Worm (Caenorhabditis elegans) whole organism, L4 larva: Measurements from ENCODE around the gene sru-44.
"Not testable (repeated sequence)": the region's sequence is repeated elsewhere in the genome, so short reads cannot be mapped to it uniquely, and the experiment has no call there.

Source experiments
- T20F7.1 ChIP-seq: fragments of 200-800 bp; sonication (Bioruptor generic); optimal IDR thresholded peaks from 2 replicates; lab custom pipeline; 2018; ENCODE audit warnings: mild to moderate bottlenecking, missing genetic modification characterization, missing compliant biosample characterization
- Y105C5A.15 ChIP-seq: fragments of 200-800 bp; sonication (Bioruptor generic); IDR thresholded peaks from 2 replicates; pipeline ENCODE4 v1.3.6; 2022; ENCODE audit warnings: missing genetic modification characterization, missing compliant biosample characterization
- daf-12 ChIP-seq: fragments of 150-350 bp; optimal IDR thresholded peaks from 2 replicates; lab custom pipeline; 2014; ENCODE audit warnings: missing biosample characterization, missing genetic modification reagents, missing genetic modification characterization
- daf-16 ChIP-seq, 3 experiments: sonication (generic microtip); optimal IDR thresholded peaks; 2 replicates each; lab custom pipeline; 2016 to 2017; ENCODE audit warnings: missing genetic modification characterization in 3 of 3, missing genetic modification reagents in 3 of 3, mild to moderate bottlenecking in 2 of 3, missing compliant biosample characterization in 2 of 3, missing biosample characterization in 1 of 3, moderate library complexity in 1 of 3
- daf-19 ChIP-seq: fragments of 200-800 bp; sonication (Bioruptor generic); conservative IDR thresholded peaks from 2 replicates; pipeline ENCODE4 v1.3.6; 2022; ENCODE audit warnings: missing genetic modification characterization, missing compliant biosample characterization
- daf-8 ChIP-seq: fragments of 200-800 bp; sonication (Bioruptor generic); IDR thresholded peaks from 2 replicates; pipeline ENCODE4 v1.3.6; 2022; ENCODE audit warnings: missing genetic modification characterization, missing compliant biosample characterization
- dmd-6 ChIP-seq: fragments of 200-800 bp; sonication (Bioruptor generic); IDR thresholded peaks from 2 replicates; pipeline ENCODE4 v1.3.6; 2022; ENCODE audit warnings: missing genetic modification reagents, missing genetic modification characterization, missing compliant biosample characterization
- dmd-8 ChIP-seq: fragments of 200-800 bp; sonication (Bioruptor generic); IDR thresholded peaks from 2 replicates; pipeline ENCODE4 v1.3.6; 2022; ENCODE audit warnings: missing genetic modification characterization, missing compliant biosample characterization
- dmd-9 ChIP-seq: fragments of 200-800 bp; sonication (Bioruptor generic); IDR thresholded peaks from 2 replicates; pipeline ENCODE4 v1.3.6; 2022; ENCODE audit warnings: missing genetic modification reagents, missing genetic modification characterization, missing compliant biosample characterization
- dpl-1 ChIP-seq: fragments of 150-350 bp; optimal IDR thresholded peaks from 2 replicates; lab custom pipeline; 2014; ENCODE audit warnings: missing biosample characterization, missing genetic modification reagents, missing genetic modification characterization
- egl-27 ChIP-seq: sonication (generic microtip); optimal IDR thresholded peaks from 3 replicates; lab custom pipeline; 2017; ENCODE audit warnings: missing biosample characterization, missing genetic modification reagents, missing genetic modification characterization
- egl-43 ChIP-seq: fragments of 200-800 bp; sonication (Bioruptor generic); IDR thresholded peaks from 2 replicates; pipeline ENCODE4 v1.3.6; 2022; ENCODE audit warnings: missing genetic modification reagents, missing genetic modification characterization, missing compliant biosample characterization
- hlh-30 ChIP-seq: sonication (generic microtip); optimal IDR thresholded peaks from 2 replicates; lab custom pipeline; 2017; ENCODE audit warnings: antibody characterized with exemption, mild to moderate bottlenecking, missing genetic modification characterization, missing compliant biosample characterization; ENCODE audit not compliant: insufficient read depth
- hmg-1.1 ChIP-seq: fragments of 200-800 bp; sonication (Bioruptor generic); IDR thresholded peaks from 2 replicates; pipeline ENCODE4 v1.3.6; 2022; ENCODE audit warnings: missing genetic modification reagents, missing genetic modification characterization, missing compliant biosample characterization
- jun-1 ChIP-seq: fragments of 150-350 bp; optimal IDR thresholded peaks from 2 replicates; lab custom pipeline; 2014; ENCODE audit warnings: missing biosample characterization, missing genetic modification reagents, missing genetic modification characterization
- lin-1 ChIP-seq: fragments of 200-800 bp; sonication (Bioruptor generic); IDR thresholded peaks from 2 replicates; pipeline ENCODE4 v1.3.6; 2022; ENCODE audit warnings: missing genetic modification reagents, missing genetic modification characterization, missing compliant biosample characterization
- mes-2 ChIP-seq: sonication (generic microtip); optimal IDR thresholded peaks from 2 replicates; lab custom pipeline; 2016; ENCODE audit warnings: missing genotype, mild to moderate bottlenecking, missing genetic modification characterization, missing compliant biosample characterization; ENCODE audit not compliant: poor library complexity, severe bottlenecking
- mxl-2 ChIP-seq: fragments of 200-800 bp; sonication (Bioruptor generic); conservative IDR thresholded peaks from 2 replicates; pipeline ENCODE4 v1.3.6; 2022; ENCODE audit warnings: missing genetic modification reagents, missing genetic modification characterization, missing compliant biosample characterization
- mxl-3 ChIP-seq: fragments of 200-800 bp; sonication (Bioruptor generic); optimal IDR thresholded peaks from 2 replicates; lab custom pipeline; 2018; ENCODE audit warnings: mild to moderate bottlenecking, missing genetic modification characterization, missing compliant biosample characterization
- nhr-25 ChIP-seq: sonication (generic microtip); optimal IDR thresholded peaks from 2 replicates; lab custom pipeline; 2017; ENCODE audit warnings: missing genetic modification characterization, mild to moderate bottlenecking, missing compliant biosample characterization, antibody characterized with exemption, moderate library complexity, borderline replicate concordance; ENCODE audit not compliant: insufficient read depth
- nhr-28 ChIP-seq: fragments of 150-350 bp; optimal IDR thresholded peaks from 2 replicates; lab custom pipeline; 2014; ENCODE audit warnings: missing biosample characterization, missing genetic modification characterization
- nhr-48 ChIP-seq: sonication (generic microtip); optimal IDR thresholded peaks from 2 replicates; lab custom pipeline; 2016; ENCODE audit warnings: mild to moderate bottlenecking, missing genetic modification characterization, missing compliant biosample characterization
- nhr-6 ChIP-seq: fragments of 150-350 bp; optimal IDR thresholded peaks from 2 replicates; lab custom pipeline; 2014; ENCODE audit warnings: missing biosample characterization, missing genetic modification characterization
- pha-4 ChIP-seq, 2 experiments: fragments of 150-350 bp in 1 of 2; fragments of 200-800 bp in 1 of 2; sonication (Bioruptor generic) in 1 of 2; IDR thresholded peaks in 1 of 2; optimal IDR thresholded peaks in 1 of 2; 2 replicates each; pipeline versions ENCODE4 v1.3.6 to Lab custom; 2014 to 2022; ENCODE audit warnings: missing genetic modification characterization in 2 of 2, missing genetic modification reagents in 2 of 2, missing biosample characterization in 1 of 2, missing compliant biosample characterization in 1 of 2
- rbr-2 ChIP-seq: sonication (generic microtip); optimal IDR thresholded peaks from 2 replicates; lab custom pipeline; 2016; ENCODE audit warnings: missing genotype, missing genetic modification characterization, missing compliant biosample characterization
- unc-62 ChIP-seq, 3 experiments: fragments of 150-350 bp in 1 of 3; sonication (generic microtip); optimal IDR thresholded peaks in 2 of 3; peaks in 1 of 3; 1 replicate in 1 of 3; 2 replicates in 2 of 3; lab custom pipeline; 2014 to 2017; ENCODE audit warnings: missing biosample characterization in 3 of 3, missing genetic modification characterization in 3 of 3, missing genetic modification reagents in 3 of 3, missing genotype in 1 of 3
- zag-1 ChIP-seq: fragments of 150-350 bp; optimal IDR thresholded peaks from 2 replicates; lab custom pipeline; 2014; ENCODE audit warnings: missing biosample characterization, missing genetic modification characterization
- zfp-3 ChIP-seq: fragments of 200-800 bp; sonication (Bioruptor generic); conservative IDR thresholded peaks from 2 replicates; pipeline ENCODE4 v1.3.6; 2022; ENCODE audit warnings: missing genetic modification reagents, missing genetic modification characterization, missing compliant biosample characterization
- zip-11 ChIP-seq: fragments of 200-800 bp; sonication (Bioruptor generic); IDR thresholded peaks from 2 replicates; pipeline ENCODE4 v1.3.6; 2022; ENCODE audit warnings: missing genetic modification characterization, missing compliant biosample characterization
- ztf-11 ChIP-seq: fragments of 150-350 bp; optimal IDR thresholded peaks from 2 replicates; lab custom pipeline; 2014; ENCODE audit warnings: missing biosample characterization, missing genetic modification characterization
- ztf-7 ChIP-seq: fragments of 150-350 bp; optimal IDR thresholded peaks from 2 replicates; lab custom pipeline; 2014; ENCODE audit warnings: missing biosample characterization, missing genetic modification characterization

The sru-44 gene

DNA sequence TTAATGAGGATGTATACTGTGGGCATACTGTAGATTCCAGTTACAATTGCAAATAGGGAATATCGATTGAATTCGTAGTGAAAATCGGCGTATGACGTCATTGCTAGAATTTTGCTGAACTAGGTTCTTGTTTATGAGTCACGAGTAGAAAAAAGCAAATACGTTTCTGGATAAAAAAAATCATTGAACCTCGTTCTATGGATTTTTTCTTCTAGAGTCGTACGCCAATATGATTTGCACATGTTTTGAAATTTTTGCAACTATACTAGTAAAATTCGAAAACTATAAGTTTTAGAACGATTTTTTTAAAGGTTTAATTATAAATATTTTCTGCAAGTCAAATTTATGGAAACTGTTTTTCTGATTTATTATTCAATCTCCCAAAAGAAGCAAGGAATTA is at the start of gene sru-44:
Gene sru-44, minus strand, starts transcription at position 101 of the 400 bp plus-strand sequence.
- TF ChIP-seq unc-62 (GFP tag; optimal IDR thresholded peaks at IDR 0.05 in 1 of 2; lab: Kevin White, UChicago) (peak in 1 of 2 experiments; percentile 28), unc-62 (tag; optimal IDR thresholded peaks at IDR 0.05; lab: Kevin White, UChicago) (no peak), hmg-1.1 (GFP tag; lab: Robert Waterston, UW) (no peak)

DNA sequence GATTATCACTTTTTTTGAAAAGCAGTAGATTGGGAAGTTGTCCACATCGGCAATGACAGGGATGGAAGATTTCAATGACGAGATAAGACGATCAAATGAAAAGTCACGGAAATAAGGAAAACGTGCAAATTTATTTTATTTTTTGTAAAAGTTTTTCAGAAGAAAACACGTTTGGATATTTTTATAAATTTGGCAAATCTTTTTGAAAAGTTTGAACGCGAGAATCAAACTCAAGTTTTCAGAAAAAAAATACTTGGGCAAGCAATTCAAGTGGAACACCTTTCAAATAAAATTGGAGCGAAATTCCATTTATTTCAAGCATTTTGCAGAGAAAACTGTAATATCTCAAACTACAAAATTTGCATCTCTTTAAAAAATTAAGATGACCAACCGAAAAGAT is 47.4 kb upstream of the sru-44 start, which contains the start of gene F36D3.5:
Gene F36D3.5, minus strand, starts transcription at position 101 of the 400 bp plus-strand sequence.
- not testable (repeated sequence) for TF ChIP-seq ztf-11; nhr-28 (tag; lab: Kevin White, UChicago); lin-1 (GFP tag; lab: Robert Waterston, UW)

DNA sequence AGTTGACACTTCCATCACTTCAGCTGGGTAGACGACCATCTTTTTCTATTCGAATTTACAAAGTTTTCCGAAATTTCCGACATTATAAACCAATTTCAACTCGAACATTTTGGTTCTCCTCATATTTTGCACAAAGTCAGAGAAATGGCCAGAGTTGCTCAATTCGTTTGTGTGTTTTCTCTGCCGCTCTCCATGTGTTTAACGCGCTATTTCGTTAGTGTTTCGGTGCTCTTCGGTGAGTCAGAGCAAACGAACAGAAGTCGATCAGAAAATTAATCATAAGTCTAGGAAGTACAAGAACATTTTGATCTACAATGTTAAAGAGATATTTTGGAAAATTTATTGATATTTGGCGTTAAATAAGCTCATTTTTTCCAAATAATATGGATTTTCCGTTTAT is 40.9 kb upstream of the sru-44 start, which contains the start of gene srr-3:
Gene srr-3, minus strand, starts transcription at position 101 of the 400 bp plus-strand sequence.
- TF ChIP-seq egl-27 (tag; lab: Kevin White, UChicago) (no peak), daf-19 (GFP tag; lab: Robert Waterston, UW) (no peak), dmd-9 (GFP tag; lab: Robert Waterston, UW) (no peak), nhr-25 (tag; lab: Kevin White, UChicago) (no peak), daf-8 (GFP tag; lab: Robert Waterston, UW) (no peak), Y105C5A.15 (GFP tag; lab: Robert Waterston, UW) (no peak), mxl-2 (GFP tag; lab: Robert Waterston, UW) (no peak), T20F7.1 (GFP tag; lab: Kevin White, UChicago) (no peak), nhr-48 (tag; lab: Kevin White, UChicago) (no peak), zip-11 (GFP tag; lab: Robert Waterston, UW) (no peak), mxl-3 (GFP tag; lab: Kevin White, UChicago) (no peak), dmd-6 (GFP tag; lab: Robert Waterston, UW) (no peak), pha-4 (GFP tag; IDR thresholded peaks at IDR 0.05; lab: Robert Waterston, UW) (no peak), pha-4 (tag; optimal IDR thresholded peaks at IDR 0.05; lab: Kevin White, UChicago) (no peak), rbr-2 (tag; lab: Kevin White, UChicago) (no peak), egl-43 (GFP tag; lab: Robert Waterston, UW) (no peak), daf-12 (tag; lab: Kevin White, UChicago) (no peak)

DNA sequence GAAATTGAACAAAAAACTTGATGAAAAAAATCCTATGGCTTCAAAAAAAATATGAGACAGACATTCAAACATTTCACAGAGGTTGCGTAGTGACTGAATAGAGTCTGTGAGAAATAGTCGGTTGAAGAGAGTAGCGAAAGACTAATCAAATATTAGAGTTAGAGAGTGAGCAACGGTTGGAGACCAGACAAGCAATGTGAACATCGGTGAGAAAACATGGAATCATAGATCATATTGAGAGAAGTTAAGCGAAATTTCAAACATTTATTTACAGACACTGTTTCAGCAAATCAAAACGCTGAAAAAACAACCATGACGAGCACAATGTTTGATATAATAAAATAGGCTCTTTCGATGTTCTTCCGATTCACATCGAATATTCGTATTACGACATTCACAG is 38.9 kb upstream of the sru-44 start:
- TF ChIP-seq zag-1 (no peak), unc-62 (GFP tag; optimal IDR thresholded peaks at IDR 0.05 in 1 of 2; lab: Kevin White, UChicago) (peak in 1 of 2 experiments; percentile 94), unc-62 (tag; optimal IDR thresholded peaks at IDR 0.05; lab: Kevin White, UChicago) (no peak)

DNA sequence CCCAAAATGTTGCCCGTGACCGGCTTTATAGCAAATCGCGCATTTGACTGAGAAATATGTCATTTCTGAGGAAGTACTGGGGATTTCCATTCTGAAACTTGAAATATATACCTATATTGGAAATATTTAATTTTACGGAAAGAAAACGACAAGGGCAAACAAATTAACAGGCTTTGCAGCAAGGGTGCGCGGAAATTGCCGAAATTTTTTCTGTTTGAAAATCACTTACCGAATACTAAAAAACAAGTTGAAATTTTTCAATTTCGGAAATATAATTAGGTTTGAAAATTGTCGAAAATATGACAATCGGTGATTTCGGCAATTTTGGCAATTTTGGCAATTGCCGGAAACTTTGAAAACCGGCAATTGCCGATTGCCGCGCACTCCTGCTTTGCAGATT is 38.1 kb upstream of the sru-44 start, which contains the start of gene nhr-54:
Gene nhr-54, minus strand, starts transcription at position 101 of the 400 bp plus-strand sequence.
- TF ChIP-seq zfp-3 (no peak), jun-1 (no peak)

DNA sequence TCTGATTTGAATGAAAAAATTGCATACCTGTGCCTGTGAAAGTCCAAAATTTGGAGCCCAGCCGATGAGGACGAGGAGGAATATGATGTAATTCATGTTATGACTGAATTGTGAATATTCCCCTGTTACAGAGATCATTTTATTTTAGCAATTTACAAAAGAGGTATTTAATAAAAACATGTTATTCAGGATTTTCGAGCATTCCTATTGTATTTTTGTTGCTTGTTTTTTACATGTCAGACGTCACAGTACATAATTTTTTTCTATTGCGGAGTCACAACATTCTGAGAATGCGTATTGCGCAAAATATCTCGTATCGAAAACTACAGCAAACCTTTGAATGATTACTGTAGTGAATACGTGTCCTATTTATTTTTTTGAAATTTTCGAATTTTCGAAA is 35.4 kb upstream of the sru-44 start, which contains the start of gene F36D3.14:
Gene F36D3.14, minus strand, starts transcription at position 101 of the 400 bp plus-strand sequence.
- no peak for TF ChIP-seq dmd-9 (GFP tag; lab: Robert Waterston, UW)
- peak in 1 of 2 experiments; percentile 29 for TF ChIP-seq unc-62 (GFP tag; optimal IDR thresholded peaks at IDR 0.05 in 1 of 2; lab: Kevin White, UChicago)
- no peak for TF ChIP-seq unc-62 (tag; optimal IDR thresholded peaks at IDR 0.05; lab: Kevin White, UChicago)

DNA sequence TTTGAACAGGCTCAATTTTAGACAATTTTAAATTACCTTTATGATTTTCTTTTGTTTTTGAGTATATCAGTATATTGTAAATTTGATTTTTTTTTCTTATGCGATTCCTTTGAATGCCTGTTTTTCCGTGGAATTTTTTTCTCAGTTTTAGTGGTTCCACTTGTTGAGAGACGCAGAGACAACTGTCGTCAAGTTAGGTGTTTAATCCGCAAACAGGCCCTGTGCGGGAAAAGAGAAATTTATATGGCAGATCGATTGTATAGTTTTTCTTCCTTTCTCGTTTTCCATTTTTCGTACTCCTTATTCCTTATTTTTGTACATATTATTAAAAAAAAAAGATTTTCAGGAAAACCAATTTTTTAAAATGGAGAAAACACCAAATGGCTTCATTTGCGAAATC is 31.3 kb upstream of the sru-44 start, which contains the start of gene F36D3.1:
Gene F36D3.1, plus strand, starts transcription at position 347 of the 400 bp plus-strand sequence.
- TF ChIP-seq ztf-7 (tag; lab: Kevin White, UChicago) (peak; percentile 1), dpl-1 (GFP tag; lab: Kevin White, UChicago) (peak; percentile 87), dmd-6 (GFP tag; lab: Robert Waterston, UW) (0 out of 2 replicates have a peak, but pooled peaks have one; percentile 16), hlh-30 (tag; lab: Kevin White, UChicago) (peak; percentile 16), dmd-8 (GFP tag; lab: Robert Waterston, UW) (no peak), nhr-28 (tag; lab: Kevin White, UChicago) (peak; percentile 25), unc-62 (GFP tag; optimal IDR thresholded peaks at IDR 0.05 in 1 of 2; lab: Kevin White, UChicago) (peak in 1 of 2 experiments; percentile 3), unc-62 (tag; optimal IDR thresholded peaks at IDR 0.05; lab: Kevin White, UChicago) (no peak), daf-16 (GFP tag; optimal IDR thresholded peaks at IDR 0.05; lab: Kevin White, UChicago) (no peak), daf-16 (tag; optimal IDR thresholded peaks at IDR 0.05; lab: Kevin White, UChicago) (no peak), rbr-2 (tag; lab: Kevin White, UChicago) (peak; percentile 12), mes-2 (tag; lab: Kevin White, UChicago) (peak; percentile 67), nhr-6 (tag; lab: Kevin White, UChicago) (no peak)
